Fruit fly (Drosophila melanogaster) whole organism, embryonic: ENCODE data around the gene Coq2.
A peak's percentile ranks its signal among the peaks of the same experiment; 100 is the strongest.

Source experiments
- CG10431 ChIP-seq: fragments of 200-800 bp; sonication (Bioruptor generic); optimal IDR thresholded peaks from 3 replicates; lab custom pipeline; 2018; ENCODE audit warnings: missing biosample characterization, mild to moderate bottlenecking, missing genetic modification characterization
- CG11093 ChIP-seq: fragments of 200-800 bp; sonication (Bioruptor generic); IDR thresholded peaks from 3 replicates; pipeline ENCODE4 v1.3.6; 2022; ENCODE audit warnings: missing biosample characterization, missing genetic modification characterization
- CG11247 ChIP-seq: fragments of 200-800 bp; sonication (Bioruptor generic); IDR thresholded peaks from 2 replicates; pipeline ENCODE4 v1.3.6; 2022; ENCODE audit warnings: missing biosample characterization, missing genetic modification characterization
- CG12071 ChIP-seq: fragments of 200-800 bp; sonication (Bioruptor generic); optimal IDR thresholded peaks from 3 replicates; lab custom pipeline; 2018; ENCODE audit warnings: missing biosample characterization, mild to moderate bottlenecking, missing genetic modification characterization
- CG12942 ChIP-seq: fragments of 200-800 bp; sonication (Bioruptor generic); optimal IDR thresholded peaks from 3 replicates; lab custom pipeline; 2016; ENCODE audit warnings: missing biosample characterization, missing genetic modification characterization
- CG13287 ChIP-seq: fragments of 200-800 bp; sonication (Bioruptor generic); IDR thresholded peaks from 2 replicates; pipeline ENCODE4 v1.3.6; 2022; ENCODE audit warnings: missing biosample characterization, missing genetic modification characterization; ENCODE audit not compliant: partially characterized antibody
- CG14667 ChIP-seq: fragments of 200-800 bp; sonication (Bioruptor generic); IDR thresholded peaks from 2 replicates; pipeline ENCODE4 v1.3.6; 2022; ENCODE audit warnings: missing biosample characterization, missing genetic modification characterization
- CG15479 ChIP-seq: fragments of 200-800 bp; sonication (Bioruptor generic); optimal IDR thresholded peaks from 3 replicates; lab custom pipeline; 2019; ENCODE audit warnings: missing biosample characterization, mild to moderate bottlenecking, missing genetic modification characterization, moderate library complexity
- CG17802 ChIP-seq: fragments of 200-800 bp; sonication (Bioruptor generic); optimal IDR thresholded peaks from 2 replicates; lab custom pipeline; 2018; ENCODE audit warnings: missing biosample characterization, mild to moderate bottlenecking, missing genetic modification characterization, moderate library complexity
- CG17829 ChIP-seq: fragments of 200-800 bp; optimal IDR thresholded peaks from 2 replicates; lab custom pipeline; 2019; ENCODE audit warnings: missing biosample characterization, mild to moderate bottlenecking, missing genetic modification characterization, moderate library complexity
- CG4854 ChIP-seq: fragments of 200-800 bp; sonication (Bioruptor generic); optimal IDR thresholded peaks from 2 replicates; lab custom pipeline; 2016; ENCODE audit warnings: missing biosample characterization, missing genetic modification characterization, inconsistent platforms
- CG7928 ChIP-seq: fragments of 200-800 bp; sonication (Bioruptor generic); optimal IDR thresholded peaks from 2 replicates; lab custom pipeline; 2017; ENCODE audit warnings: missing biosample characterization, mild to moderate bottlenecking, missing genetic modification characterization
- CG9727 ChIP-seq: fragments of 200-800 bp; sonication (Bioruptor generic); optimal IDR thresholded peaks from 3 replicates; lab custom pipeline; 2017; ENCODE audit warnings: missing biosample characterization, mild to moderate bottlenecking, missing genetic modification characterization
- D ChIP-seq, 2 experiments: fragments of 200-800 bp in 1 of 2; fragments of >200 bp in 1 of 2; sonication (Bioruptor generic) in 1 of 2; optimal IDR thresholded peaks; 2 replicates in 1 of 2; 3 replicates in 1 of 2; lab custom pipeline; 2017; ENCODE audit warnings: mild to moderate bottlenecking in 1 of 2, missing biosample characterization in 1 of 2, missing genetic modification characterization in 1 of 2, missing genetic modification reagents in 1 of 2
- Dbx ChIP-seq: fragments of 200-800 bp; sonication (Bioruptor generic); IDR thresholded peaks from 3 replicates; pipeline ENCODE4 v1.3.6; 2022; ENCODE audit warnings: missing biosample characterization, missing genetic modification characterization
- Deaf1 ChIP-seq: fragments of 200-800 bp; optimal IDR thresholded peaks from 3 replicates; lab custom pipeline; 2019; ENCODE audit warnings: missing biosample characterization, mild to moderate bottlenecking, missing genetic modification characterization, moderate library complexity
- H15 ChIP-seq: fragments of 200-800 bp; sonication (Bioruptor generic); IDR thresholded peaks from 3 replicates; pipeline ENCODE4 v1.3.6; 2022; ENCODE audit warnings: missing biosample characterization, missing genetic modification characterization
- Max ChIP-seq: fragments of 200-800 bp; sonication (Bioruptor generic); optimal IDR thresholded peaks from 2 replicates; lab custom pipeline; 2016; ENCODE audit warnings: missing biosample characterization, mild to moderate bottlenecking, missing genetic modification characterization
- Nf-YB ChIP-seq: fragments of 200-800 bp; sonication (Bioruptor generic); optimal IDR thresholded peaks from 3 replicates; lab custom pipeline; 2019; ENCODE audit warnings: missing biosample characterization, mild to moderate bottlenecking, missing genetic modification characterization, moderate library complexity
- Oli ChIP-seq: fragments of 200-800 bp; sonication (Bioruptor generic); optimal IDR thresholded peaks from 2 replicates; lab custom pipeline; 2018; ENCODE audit warnings: missing biosample characterization, mild to moderate bottlenecking, missing genetic modification characterization, moderate library complexity
- Pdp1 ChIP-seq, 2 experiments: fragments of 200-800 bp; sonication (Bioruptor generic); optimal IDR thresholded peaks; 3 replicates each; lab custom pipeline; 2016; ENCODE audit warnings: missing biosample characterization in 2 of 2, missing genetic modification characterization in 2 of 2, mild to moderate bottlenecking in 1 of 2, moderate library complexity in 1 of 2
- ap ChIP-seq: fragments of 200-800 bp; sonication (Bioruptor generic); IDR thresholded peaks from 2 replicates; pipeline ENCODE4 v1.3.6; 2022; ENCODE audit warnings: missing biosample characterization, missing genetic modification characterization
- bsh ChIP-seq, 2 experiments: fragments of 200-800 bp; sonication (Bioruptor generic); optimal IDR thresholded peaks; 2 replicates each; lab custom pipeline; 2017 to 2018; ENCODE audit warnings: mild to moderate bottlenecking in 2 of 2, missing biosample characterization in 2 of 2, missing genetic modification characterization in 2 of 2, moderate library complexity in 1 of 2
- cg ChIP-seq: fragments of 200-800 bp; sonication (Bioruptor generic); optimal IDR thresholded peaks from 3 replicates; lab custom pipeline; 2019; ENCODE audit warnings: missing biosample characterization, mild to moderate bottlenecking, missing genetic modification characterization, moderate library complexity
- cwo ChIP-seq: fragments of 200-800 bp; sonication (Bioruptor generic); optimal IDR thresholded peaks from 3 replicates; lab custom pipeline; 2017; ENCODE audit warnings: missing biosample characterization, missing genetic modification characterization, mild to moderate bottlenecking, moderate library complexity, missing genetic modification reagents
- disco-r ChIP-seq: fragments of 200-800 bp; sonication (Bioruptor generic); optimal IDR thresholded peaks from 2 replicates; lab custom pipeline; 2016; ENCODE audit warnings: missing biosample characterization, missing genetic modification characterization
- h ChIP-seq: fragments of >200 bp; optimal IDR thresholded peaks from 2 replicates; lab custom pipeline; 2017
- inv ChIP-seq: fragments of 200-800 bp; sonication (Bioruptor generic); IDR thresholded peaks from 2 replicates; pipeline ENCODE4 v1.3.6; 2022; ENCODE audit warnings: missing biosample characterization, missing genetic modification characterization; ENCODE audit not compliant: partially characterized antibody
- onecut ChIP-seq: fragments of 200-800 bp; sonication (Bioruptor generic); IDR thresholded peaks from 2 replicates; pipeline ENCODE4 v1.3.6; 2022; ENCODE audit warnings: missing biosample characterization, missing genetic modification characterization
- prd ChIP-seq, 3 experiments: fragments of >200 bp in 2 of 3; fragments of 200-800 bp in 1 of 3; sonication (Bioruptor generic) in 1 of 3; optimal IDR thresholded peaks in 2 of 3; IDR thresholded peaks in 1 of 3; 2 replicates in 2 of 3; 3 replicates in 1 of 3; pipeline versions ENCODE4 v1.3.6 to Lab custom; 2017 to 2022; ENCODE audit warnings: missing biosample characterization in 1 of 3, missing genetic modification characterization in 1 of 3
- sens-2 ChIP-seq: fragments of 200-800 bp; sonication (Bioruptor generic); IDR thresholded peaks from 2 replicates; pipeline ENCODE4 v1.3.6; 2022; ENCODE audit warnings: missing biosample characterization, missing genetic modification characterization
- tll ChIP-seq, 2 experiments: fragments of 200-800 bp in 1 of 2; fragments of >200 bp in 1 of 2; sonication (Bioruptor generic) in 1 of 2; optimal IDR thresholded peaks; 2 replicates each; lab custom pipeline; 2017 to 2019; ENCODE audit warnings: missing biosample characterization in 2 of 2, missing genetic modification characterization in 2 of 2, mild to moderate bottlenecking in 1 of 2, moderate library complexity in 1 of 2
- twi ChIP-seq: fragments of 200-800 bp; optimal IDR thresholded peaks from 2 replicates; lab custom pipeline; 2019; ENCODE audit warnings: missing biosample characterization, mild to moderate bottlenecking, missing genetic modification characterization, moderate library complexity
- unc-4 ChIP-seq: fragments of 200-800 bp; sonication (Bioruptor generic); IDR thresholded peaks from 2 replicates; pipeline ENCODE4 v1.3.6; 2022; ENCODE audit warnings: missing biosample characterization, missing genetic modification characterization; ENCODE audit not compliant: partially characterized antibody
- zen ChIP-seq: fragments of 200-800 bp; sonication (Bioruptor generic); optimal IDR thresholded peaks from 3 replicates; lab custom pipeline; 2018; ENCODE audit warnings: missing biosample characterization, mild to moderate bottlenecking, missing genetic modification characterization, moderate library complexity
- zf30C ChIP-seq: fragments of 200-800 bp; sonication (Bioruptor generic); optimal IDR thresholded peaks from 3 replicates; lab custom pipeline; 2018; ENCODE audit warnings: missing biosample characterization, mild to moderate bottlenecking, missing genetic modification characterization

The Coq2 gene

dm6 chr3R:8277494-8278293 is 38.6 kb downstream of the Coq2 start, which contains the start of gene ato (continued):
- TF ChIP-seq bsh (GFP tag; optimal IDR thresholded peaks at IDR 0.05; lab: Kevin White, UChicago) = no peak
- peak; percentile 90 for TF ChIP-seq Deaf1 (tag; lab: Kevin White, UChicago)
- TF ChIP-seq Nf-YB = peak; percentile 94
- no peak for TF ChIP-seq h (lab: Kevin White, UChicago)
- TF ChIP-seq ap = no peak
- TF ChIP-seq, all 482 proteins: peak for 11

- TF ChIP-seq zen (peak; percentile 89), unc-4 (no peak), CG12071 (GFP tag; lab: Kevin White, UChicago) (no peak), twi (tag; lab: Kevin White, UChicago) (peak; percentile 77), D (optimal IDR thresholded peaks at IDR 0.05; lab: Kevin White, UChicago) (peak; percentile 76), D (GFP tag; optimal IDR thresholded peaks at IDR 0.05; lab: Kevin White, UChicago) (no peak), CG12942 (GFP tag; lab: Kevin White, UChicago) (no peak), CG9727 (GFP tag; lab: Kevin White, UChicago) (no peak), CG15479 (peak; percentile 32), zf30C (GFP tag; lab: Kevin White, UChicago) (no peak), CG11247 (GFP tag; lab: Robert Waterston, UW) (no peak), onecut (GFP tag; lab: Robert Waterston, UW) (no peak), CG11093 (GFP tag; lab: Robert Waterston, UW) (no peak), tll (GFP tag; optimal IDR thresholded peaks at IDR 0.05; lab: Kevin White, UChicago) (peak in 1 of 2 experiments; percentile 10), CG10431 (no peak), prd (optimal IDR thresholded peaks at IDR 0.05; lab: Kevin White, UChicago) (no peak), prd (GFP tag; IDR thresholded peaks at IDR 0.05; lab: Robert Waterston, UW) (peak; percentile 72; the same call in 2 of the 3 replicates), cg (GFP tag; lab: Kevin White, UChicago) (no peak), CG17802 (tag; lab: Kevin White, UChicago) (no peak), inv (GFP tag; lab: Robert Waterston, UW) (no peak), Oli (tag; lab: Kevin White, UChicago) (no peak), CG14667 (GFP tag; lab: Robert Waterston, UW) (no peak), Max (GFP tag; lab: Kevin White, UChicago) (no peak), Pdp1 (GFP tag; optimal IDR thresholded peaks at IDR 0.05; lab: Kevin White, UChicago) (no peak), H15 (GFP tag; lab: Robert Waterston, UW) (no peak), sens-2 (GFP tag; lab: Robert Waterston, UW) (no peak), Dbx (GFP tag; lab: Robert Waterston, UW) (no peak), disco-r (GFP tag; lab: Kevin White, UChicago) (no peak), cwo (GFP tag; lab: Kevin White, UChicago) (no peak), CG17829 (tag; lab: Kevin White, UChicago) (no peak), CG7928 (GFP tag; lab: Kevin White, UChicago) (no peak), CG4854 (GFP tag; lab: Kevin White, UChicago) (no peak), CG13287 (GFP tag; lab: Robert Waterston, UW) (no peak)
- TF ChIP-seq, all 482 proteins: peak for 6
Observed at dm6 chr3R:8275031-8275430, 41.3 kb downstream of the Coq2 start.
